Worm (Caenorhabditis elegans) whole organism, late embryonic: ENCODE results near the gene ccd-5.

Source experiments
- ceh-30 ChIP-seq: fragments of 150-350 bp; optimal IDR thresholded peaks from 2 replicates; lab custom pipeline; 2014; ENCODE audit warnings: missing biosample characterization, missing genetic modification characterization
- eyg-1 ChIP-seq: sonication (generic microtip); optimal IDR thresholded peaks from 2 replicates; lab custom pipeline; 2016; ENCODE audit warnings: missing genotype, missing genetic modification characterization, missing compliant biosample characterization
- nfya-1 ChIP-seq: sonication (generic microtip); optimal IDR thresholded peaks from 2 replicates; lab custom pipeline; 2017; ENCODE audit warnings: missing genetic modification characterization, mild to moderate bottlenecking, missing compliant biosample characterization, antibody characterized with exemption, moderate library complexity
- pag-3 ChIP-seq: sonication (generic microtip); optimal IDR thresholded peaks from 2 replicates; lab custom pipeline; 2016; ENCODE audit warnings: missing compliant biosample characterization, missing genetic modification characterization, borderline replicate concordance
- tbx-2 ChIP-seq: sonication (generic microtip); optimal IDR thresholded peaks from 2 replicates; lab custom pipeline; 2016; ENCODE audit warnings: missing genetic modification characterization, missing compliant biosample characterization

DNA sequence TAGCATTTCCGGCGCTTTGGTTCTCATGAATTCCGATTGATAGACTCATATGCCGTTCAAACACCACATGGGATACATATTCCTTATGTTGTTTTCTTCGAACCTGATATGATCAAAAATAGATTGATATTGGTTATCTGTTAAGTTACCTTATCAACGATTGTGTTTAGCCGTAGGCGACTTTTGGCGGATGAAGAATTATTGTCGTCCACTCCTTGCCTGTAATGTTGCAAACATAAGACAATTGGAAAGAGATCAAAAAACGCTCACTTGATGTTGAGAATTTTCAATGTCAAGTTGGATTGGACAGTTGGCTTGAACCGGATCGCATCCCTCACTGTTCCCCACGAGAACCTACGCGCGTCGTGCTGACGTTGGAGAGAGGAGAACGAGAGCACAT is 4.7 kb downstream of the ccd-5 start:
- TF ChIP-seq pag-3 (no peak), nfya-1 (tag; lab: Kevin White, UChicago) (no peak), tbx-2 (tag; lab: Kevin White, UChicago) (no peak), eyg-1 (tag; lab: Kevin White, UChicago) (no peak), ceh-30 (tag; lab: Kevin White, UChicago) (no peak)
